Fruit fly (Drosophila melanogaster): ENCODE measurements around the gene wge.

- TF ChIP-seq kay (GFP tag; ENCODE audit: borderline replicate concordance) (no peak), CG1620 (GFP tag; optimal IDR thresholded peaks at IDR 0.05) (no peak), CG14711 (tag; optimal IDR thresholded peaks at IDR 0.05) (no peak), Clk (GFP tag; optimal IDR thresholded peaks at IDR 0.05) (no peak), CG12768 (GFP tag; optimal IDR thresholded peaks at IDR 0.05) (no peak), cic (GFP tag; optimal IDR thresholded peaks at IDR 0.05) (no peak), CG5204 (GFP tag; optimal IDR thresholded peaks at IDR 0.05) (no peak), bab1 (GFP tag; optimal IDR thresholded peaks at IDR 0.05) (no peak), CG7045 (GFP tag; optimal IDR thresholded peaks at IDR 0.05) (no peak), pad (GFP tag; optimal IDR thresholded peaks at IDR 0.05) (no peak), tj (GFP tag; optimal IDR thresholded peaks at IDR 0.05) (peak; percentile 95)
Measured at dm6 chr3R:22667959-22668316, 53.0 kb downstream of the wge start.
